Fruit fly (Drosophila melanogaster): Measurements from ENCODE around the gene mnd.
A peak's percentile ranks its signal among the peaks of the same experiment; 100 is the strongest.

mnd gene

dm6 chr3L:14989879-14990278 lies 5.0 kb downstream of the mnd start:
- TF ChIP-seq svp (GFP tag) (peak; percentile 91), fd85E (GFP tag; optimal IDR thresholded peaks at IDR 0.05) (no peak)

DNA sequence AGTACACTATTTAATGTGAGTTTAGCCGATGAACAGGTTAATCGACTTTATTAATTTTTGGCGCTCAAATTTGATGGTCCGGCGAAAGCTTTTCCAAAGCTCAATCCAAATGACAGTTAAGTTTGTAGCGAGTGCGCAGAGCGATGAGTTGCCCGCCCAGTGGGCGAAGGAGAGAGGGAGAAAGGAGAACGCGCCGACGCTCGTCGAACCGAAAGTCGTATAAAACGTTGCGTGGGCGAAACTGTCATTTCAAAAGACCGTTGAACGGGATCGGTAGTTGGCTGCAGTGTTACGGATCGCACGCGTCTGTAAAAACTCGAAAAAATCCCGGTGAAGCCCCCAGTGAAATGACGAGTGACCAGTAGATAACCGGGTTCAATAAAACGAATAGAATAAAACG lies 7.1 kb downstream of the mnd start, which contains the start of gene Zip71B:
TSS of gene Zip71B (plus strand) at position 265 of the 400 bp plus-strand sequence.
- no peak for TF ChIP-seq CG11902 (GFP tag; optimal IDR thresholded peaks at IDR 0.05)
- no peak for TF ChIP-seq Sox14 (GFP tag; optimal IDR thresholded peaks at IDR 0.05)
- TF ChIP-seq Gug (GFP tag; IDR thresholded peaks at IDR 0.05) = no peak
- no peak for TF ChIP-seq net (GFP tag; optimal IDR thresholded peaks at IDR 0.05)
- no peak for TF ChIP-seq CG10631 (GFP tag; optimal IDR thresholded peaks at IDR 0.05)
- TF ChIP-seq CG3919 (GFP tag; optimal IDR thresholded peaks at IDR 0.05) = no peak
- no peak for TF ChIP-seq Met (GFP tag; optimal IDR thresholded peaks at IDR 0.05)
- TF ChIP-seq spab (GFP tag; optimal IDR thresholded peaks at IDR 0.05) = no peak
- TF ChIP-seq CG6163 (GFP tag; IDR thresholded peaks at IDR 0.05) = no peak
- TF ChIP-seq vri (GFP tag; optimal IDR thresholded peaks at IDR 0.05) = peak; percentile 25
- TF ChIP-seq CG9139 (GFP tag; optimal IDR thresholded peaks at IDR 0.05) = no peak
- peak; percentile 55 for TF ChIP-seq CG6854 (GFP tag; optimal IDR thresholded peaks at IDR 0.05)
- no peak for TF ChIP-seq Sox15 (GFP tag; optimal IDR thresholded peaks at IDR 0.05)
- no peak for TF ChIP-seq Smox (GFP tag; optimal IDR thresholded peaks at IDR 0.05)
- no peak for TF ChIP-seq pdm3 (GFP tag; optimal IDR thresholded peaks at IDR 0.05)
- no peak for TF ChIP-seq CG16779 (tag; optimal IDR thresholded peaks at IDR 0.05)
- TF ChIP-seq esn (GFP tag; optimal IDR thresholded peaks at IDR 0.05) = no peak
- peak; percentile 91 for TF ChIP-seq achi (GFP tag; optimal IDR thresholded peaks at IDR 0.05)
- no peak for TF ChIP-seq CG6276 (GFP tag; optimal IDR thresholded peaks at IDR 0.05)
- no peak for TF ChIP-seq dac (GFP tag; optimal IDR thresholded peaks at IDR 0.05)

DNA sequence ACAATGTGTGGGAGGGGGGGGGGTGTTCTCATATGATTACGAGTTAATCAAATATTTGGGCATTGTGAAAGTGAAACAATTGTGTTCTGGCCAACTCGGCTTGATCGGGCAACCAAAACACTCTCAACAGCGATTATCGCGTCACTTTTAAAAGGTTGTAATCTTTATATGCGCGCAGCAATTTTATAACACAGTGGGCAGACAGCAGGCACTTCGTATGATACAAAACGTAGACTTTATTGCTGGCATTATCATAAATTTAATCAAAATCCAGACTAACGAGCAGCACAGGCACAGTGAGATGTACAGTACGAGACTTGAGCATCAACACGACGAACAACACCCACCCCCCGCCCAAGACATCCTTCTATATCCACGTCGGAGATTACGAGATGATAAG lies 7.9 kb downstream of the mnd start:
- TF ChIP-seq fd85E (GFP tag; optimal IDR thresholded peaks at IDR 0.05) (no peak), fkh (GFP tag; optimal IDR thresholded peaks at IDR 0.05) (peak; percentile 55), CG6854 (GFP tag; optimal IDR thresholded peaks at IDR 0.05) (no peak), vri (GFP tag; optimal IDR thresholded peaks at IDR 0.05) (peak; percentile 76), svp (GFP tag) (peak; percentile 75)

DNA sequence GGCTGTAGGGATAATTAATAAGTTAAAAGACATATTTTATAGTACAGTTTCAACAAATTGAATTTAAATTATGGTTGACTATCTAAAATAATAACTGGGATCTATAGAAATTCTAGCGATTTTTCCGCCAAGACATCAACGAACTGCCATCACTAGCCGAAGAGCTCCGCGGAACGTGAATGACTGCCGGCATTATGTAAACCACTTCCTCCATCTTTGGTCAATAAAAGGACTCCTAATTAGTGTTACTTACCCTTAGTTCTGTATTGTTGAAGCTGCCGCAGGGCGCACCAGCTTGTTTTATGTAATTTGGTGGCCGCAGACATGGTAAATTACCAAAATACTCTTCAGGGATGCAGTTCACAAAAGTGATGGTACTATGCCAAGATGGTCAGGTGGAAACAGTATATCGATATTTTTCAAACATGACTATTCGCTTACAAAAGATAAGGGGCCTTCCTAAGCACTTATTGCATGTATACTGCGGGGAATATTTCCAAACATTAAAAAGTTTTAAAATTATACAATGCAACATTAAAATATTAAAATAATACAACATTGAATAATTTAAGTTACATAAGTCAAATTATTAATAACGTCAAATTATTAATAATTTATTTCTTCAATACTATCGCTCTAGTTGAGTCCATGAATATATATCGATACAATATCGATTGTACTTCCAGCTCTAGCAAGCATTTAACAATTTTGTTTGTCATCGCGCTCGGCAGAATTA lies 14.6 kb downstream of the mnd start, which contains the start of the genes mRpL39 and Prosbeta2:
TSS of gene mRpL39 (minus strand) at position 383 of the 736 bp plus-strand sequence.
TSS of gene Prosbeta2 (plus strand) at position 668 of the 736 bp plus-strand sequence.
- TF ChIP-seq pdm3 (GFP tag; optimal IDR thresholded peaks at IDR 0.05) (no peak), CG3919 (GFP tag; optimal IDR thresholded peaks at IDR 0.05) (no peak), Sox15 (GFP tag; optimal IDR thresholded peaks at IDR 0.05) (no peak), CG6163 (GFP tag; IDR thresholded peaks at IDR 0.05) (no peak), Ets96B (tag; optimal IDR thresholded peaks at IDR 0.05) (peak; percentile 29), CG7368 (GFP tag; optimal IDR thresholded peaks at IDR 0.05) (no peak), fd59A (GFP tag; optimal IDR thresholded peaks at IDR 0.05) (no peak), Eip78C (GFP tag) (peak; percentile 36), Gug (GFP tag; IDR thresholded peaks at IDR 0.05) (peak; percentile 27; the same call in 1 of the 2 replicates), CG6276 (GFP tag; optimal IDR thresholded peaks at IDR 0.05) (no peak), CG6792 (GFP tag; optimal IDR thresholded peaks at IDR 0.05) (no peak), acj6 (GFP tag; optimal IDR thresholded peaks at IDR 0.05) (no peak), CG16779 (tag; optimal IDR thresholded peaks at IDR 0.05) (no peak), CG11902 (GFP tag; optimal IDR thresholded peaks at IDR 0.05) (peak; percentile 62), CG8632 (GFP tag; optimal IDR thresholded peaks at IDR 0.05) (no peak), lz (GFP tag; optimal IDR thresholded peaks at IDR 0.05) (no peak), Hr39 (GFP tag; optimal IDR thresholded peaks at IDR 0.05) (no peak), net (GFP tag; optimal IDR thresholded peaks at IDR 0.05) (no peak), ss (GFP tag; optimal IDR thresholded peaks at IDR 0.05) (no peak), CG31627 (GFP tag; optimal IDR thresholded peaks at IDR 0.05) (no peak), CG9139 (GFP tag; optimal IDR thresholded peaks at IDR 0.05) (no peak), achi (GFP tag; optimal IDR thresholded peaks at IDR 0.05) (no peak), dsx (GFP tag; optimal IDR thresholded peaks at IDR 0.05; ENCODE audit: poor library complexity, severe bottlenecking) (no peak), fkh (GFP tag; optimal IDR thresholded peaks at IDR 0.05) (peak; percentile 6), fd85E (GFP tag; optimal IDR thresholded peaks at IDR 0.05) (no peak), topi (GFP tag; optimal IDR thresholded peaks at IDR 0.05) (peak; percentile 33), Met (GFP tag; optimal IDR thresholded peaks at IDR 0.05) (no peak), Eip75B (GFP tag; optimal IDR thresholded peaks at IDR 0.05) (no peak), CG6854 (GFP tag; optimal IDR thresholded peaks at IDR 0.05) (no peak), CG11762 (GFP tag; optimal IDR thresholded peaks at IDR 0.05; ENCODE audit: insufficient read depth) (peak; percentile 51), eg (GFP tag; IDR thresholded peaks at IDR 0.05) (peak; percentile 77), spab (GFP tag; optimal IDR thresholded peaks at IDR 0.05) (no peak), vri (GFP tag; optimal IDR thresholded peaks at IDR 0.05) (no peak), Lpt (GFP tag; optimal IDR thresholded peaks at IDR 0.05) (peak; percentile 23), CG15336 (GFP tag; IDR thresholded peaks at IDR 0.05) (peak; percentile 38; the same call in 1 of the 2 replicates), CG32006 (GFP tag; optimal IDR thresholded peaks at IDR 0.05) (no peak)

Data from whole organism, prepupa.